Worm (Caenorhabditis elegans) whole organism, L2 larva: ENCODE measurements around the gene srd-19.
A peak's percentile ranks its signal among the peaks of the same experiment; 100 is the strongest.

Experiments used
- C34F6.9 ChIP-seq: fragments of 150-350 bp; optimal IDR thresholded peaks from 2 replicates; lab custom pipeline; 2014; ENCODE audit warnings: missing biosample characterization, missing genetic modification characterization
- F13H6.1 ChIP-seq: sonication (generic microtip); optimal IDR thresholded peaks from 2 replicates; lab custom pipeline; 2016; ENCODE audit warnings: missing genetic modification characterization, missing compliant biosample characterization
- R02D3.7 ChIP-seq: fragments of 150-350 bp; optimal IDR thresholded peaks from 2 replicates; lab custom pipeline; 2014; ENCODE audit warnings: missing biosample characterization, missing genetic modification characterization
- Y55F3AM.14 ChIP-seq: fragments of 200-800 bp; sonication (Bioruptor generic); optimal IDR thresholded peaks from 2 replicates; lab custom pipeline; 2018; ENCODE audit warnings: mild to moderate bottlenecking, missing genetic modification characterization, missing compliant biosample characterization
- ZK546.5 ChIP-seq: sonication (generic microtip); optimal IDR thresholded peaks from 2 replicates; lab custom pipeline; 2017; ENCODE audit warnings: missing biosample characterization, missing genetic modification characterization
- alr-1 ChIP-seq: fragments of 150-350 bp; optimal IDR thresholded peaks from 2 replicates; lab custom pipeline; 2014; ENCODE audit warnings: missing biosample characterization, missing genetic modification characterization
- aly-2 ChIP-seq: fragments of 150-350 bp; optimal IDR thresholded peaks from 2 replicates; lab custom pipeline; 2014; ENCODE audit warnings: missing biosample characterization, missing genetic modification characterization
- ama-1 ChIP-seq: fragments of 150-350 bp; optimal IDR thresholded peaks from 2 replicates; lab custom pipeline; 2018; ENCODE audit warnings: inconsistent platforms
- ceh-16 ChIP-seq: fragments of 150-350 bp; optimal IDR thresholded peaks from 2 replicates; lab custom pipeline; 2014; ENCODE audit warnings: missing biosample characterization, missing genetic modification characterization
- ceh-82 ChIP-seq: fragments of 150-350 bp; optimal IDR thresholded peaks from 2 replicates; lab custom pipeline; 2014; ENCODE audit warnings: missing biosample characterization, missing genetic modification characterization
- crh-2 ChIP-seq: sonication (generic microtip); optimal IDR thresholded peaks from 2 replicates; lab custom pipeline; 2017; ENCODE audit warnings: missing biosample characterization, missing genetic modification characterization
- egl-27 ChIP-seq: sonication (generic microtip); optimal IDR thresholded peaks from 3 replicates; lab custom pipeline; 2017; ENCODE audit warnings: missing biosample characterization, missing genetic modification reagents, missing genetic modification characterization
- elt-1 ChIP-seq: fragments of 150-350 bp; optimal IDR thresholded peaks from 2 replicates; lab custom pipeline; 2014; ENCODE audit warnings: missing biosample characterization, missing genetic modification characterization
- elt-3 ChIP-seq: sonication (generic microtip); optimal IDR thresholded peaks from 2 replicates; lab custom pipeline; 2017; ENCODE audit warnings: missing biosample characterization, missing genetic modification characterization
- fos-1 ChIP-seq: fragments of 150-350 bp; optimal IDR thresholded peaks from 2 replicates; lab custom pipeline; 2014; ENCODE audit warnings: missing biosample characterization, missing genetic modification characterization
- gmeb-1 ChIP-seq: fragments of 150-350 bp; optimal IDR thresholded peaks from 2 replicates; lab custom pipeline; 2014; ENCODE audit warnings: missing biosample characterization, missing genetic modification characterization
- lin-13 ChIP-seq: fragments of 150-350 bp; optimal IDR thresholded peaks from 2 replicates; lab custom pipeline; 2014; ENCODE audit warnings: missing biosample characterization, missing genetic modification reagents, missing genetic modification characterization
- lin-39 ChIP-seq: fragments of 150-350 bp; optimal IDR thresholded peaks from 2 replicates; lab custom pipeline; 2014; ENCODE audit warnings: missing biosample characterization, missing genetic modification reagents, missing genetic modification characterization
- lsy-2 ChIP-seq, 2 experiments: fragments of 150-350 bp in 1 of 2; sonication (generic microtip) in 1 of 2; optimal IDR thresholded peaks; 2 replicates each; lab custom pipeline; 2014 to 2017; ENCODE audit warnings: missing biosample characterization in 2 of 2, missing genetic modification characterization in 2 of 2
- mab-5 ChIP-seq: fragments of 150-350 bp; optimal IDR thresholded peaks from 2 replicates; lab custom pipeline; 2014; ENCODE audit warnings: missing biosample characterization, missing genetic modification characterization
- mbf-1 ChIP-seq: sonication (generic microtip); optimal IDR thresholded peaks from 2 replicates; lab custom pipeline; 2017; ENCODE audit warnings: missing biosample characterization, missing genetic modification characterization
- mdl-1 ChIP-seq, 2 experiments: fragments of 150-350 bp in 1 of 2; sonication (generic microtip) in 1 of 2; optimal IDR thresholded peaks; 2 replicates each; lab custom pipeline; 2017; ENCODE audit warnings: missing biosample characterization in 2 of 2, missing genetic modification characterization in 2 of 2
- nhr-10 ChIP-seq: sonication (generic microtip); optimal IDR thresholded peaks from 2 replicates; lab custom pipeline; 2017; ENCODE audit warnings: missing biosample characterization, missing genetic modification characterization
- nhr-11 ChIP-seq: fragments of 150-350 bp; optimal IDR thresholded peaks from 2 replicates; lab custom pipeline; 2014; ENCODE audit warnings: missing biosample characterization, missing genetic modification characterization
- nhr-12 ChIP-seq: fragments of 150-350 bp; optimal IDR thresholded peaks from 2 replicates; lab custom pipeline; 2014; ENCODE audit warnings: missing biosample characterization, missing genetic modification characterization
- nhr-129 ChIP-seq: fragments of 150-350 bp; optimal IDR thresholded peaks from 2 replicates; lab custom pipeline; 2014; ENCODE audit warnings: missing biosample characterization, missing genetic modification characterization
- nhr-21 ChIP-seq: fragments of 150-350 bp; optimal IDR thresholded peaks from 2 replicates; lab custom pipeline; 2014; ENCODE audit warnings: missing biosample characterization, missing genetic modification characterization
- nhr-237 ChIP-seq: fragments of 150-350 bp; optimal IDR thresholded peaks from 2 replicates; lab custom pipeline; 2014; ENCODE audit warnings: missing biosample characterization, missing genetic modification characterization
- nhr-25 ChIP-seq: fragments of 150-350 bp; sonication (generic microtip); optimal IDR thresholded peaks from 3 replicates; lab custom pipeline; 2014; ENCODE audit warnings: missing biosample characterization, missing genetic modification characterization
- peb-1 ChIP-seq: fragments of 150-350 bp; optimal IDR thresholded peaks from 2 replicates; lab custom pipeline; 2014; ENCODE audit warnings: missing biosample characterization, missing genetic modification characterization
- sem-4 ChIP-seq: fragments of 150-350 bp; optimal IDR thresholded peaks from 2 replicates; lab custom pipeline; 2014; ENCODE audit warnings: missing biosample characterization, missing genetic modification reagents, missing genetic modification characterization
- skn-1 ChIP-seq: sonication (generic microtip); optimal IDR thresholded peaks from 2 replicates; lab custom pipeline; 2017; ENCODE audit warnings: missing biosample characterization, missing genetic modification characterization
- sma-3 ChIP-seq: sonication (generic microtip); optimal IDR thresholded peaks from 2 replicates; lab custom pipeline; 2016; ENCODE audit warnings: missing genetic modification reagents, missing genetic modification characterization, missing compliant biosample characterization
- sma-9 ChIP-seq, 2 experiments: fragments of 150-350 bp in 1 of 2; sonication (generic microtip) in 1 of 2; optimal IDR thresholded peaks; 2 replicates each; lab custom pipeline; 2014 to 2016; ENCODE audit warnings: missing genetic modification characterization in 2 of 2, mild to moderate bottlenecking in 1 of 2, missing biosample characterization in 1 of 2, missing compliant biosample characterization in 1 of 2, missing genetic modification reagents in 1 of 2, moderate library complexity in 1 of 2
- snpc-4 ChIP-seq: fragments of 150-350 bp; optimal IDR thresholded peaks from 2 replicates; lab custom pipeline; 2014; ENCODE audit warnings: missing biosample characterization, missing genetic modification characterization
- unc-39 ChIP-seq: fragments of 150-350 bp; optimal IDR thresholded peaks from 2 replicates; lab custom pipeline; 2014; ENCODE audit warnings: missing biosample characterization, missing genetic modification characterization
- unc-55 ChIP-seq: fragments of 150-350 bp; sonication (generic microtip); optimal IDR thresholded peaks from 3 replicates; lab custom pipeline; 2014; ENCODE audit warnings: missing biosample characterization, missing genetic modification reagents, missing genetic modification characterization
- unc-62 ChIP-seq: fragments of 150-350 bp; optimal IDR thresholded peaks from 2 replicates; lab custom pipeline; 2014; ENCODE audit warnings: missing biosample characterization, missing genetic modification reagents, missing genetic modification characterization
- zag-1 ChIP-seq: fragments of 150-350 bp; optimal IDR thresholded peaks from 2 replicates; lab custom pipeline; 2014; ENCODE audit warnings: missing biosample characterization, missing genetic modification characterization
- ztf-1 ChIP-seq: fragments of 200-800 bp; sonication (Bioruptor generic); conservative IDR thresholded peaks from 2 replicates; pipeline ENCODE4 v1.3.6; 2022; ENCODE audit warnings: missing genetic modification characterization, missing compliant biosample characterization
- ztf-11 ChIP-seq: sonication (generic microtip); optimal IDR thresholded peaks from 2 replicates; lab custom pipeline; 2017; ENCODE audit warnings: missing biosample characterization, missing genetic modification characterization
- ztf-4 ChIP-seq: fragments of 150-350 bp; optimal IDR thresholded peaks from 2 replicates; lab custom pipeline; 2014; ENCODE audit warnings: missing biosample characterization, missing genetic modification characterization

srd-19 gene

ce11 chrV:13468190-13468765 is 39.7 kb upstream of the srd-19 start, which contains the start of the genes F25H9.6 and F25H9.7 (continued):
- TF ChIP-seq egl-27 (tag; lab: Kevin White, UChicago), result peak; percentile 85
- TF ChIP-seq lsy-2 (tag; optimal IDR thresholded peaks at IDR 0.05; lab: Kevin White, UChicago), result peak; percentile 72 to 89
- peak; percentile 91 for TF ChIP-seq sma-3
- TF ChIP-seq F13H6.1 (tag; lab: Kevin White, UChicago), result peak; percentile 86
- TF ChIP-seq peb-1 (tag; lab: Kevin White, UChicago), result no peak
- TF ChIP-seq snpc-4 (tag; lab: Kevin White, UChicago), result peak; percentile 53
- no peak for TF ChIP-seq ztf-1 (GFP tag; lab: Robert Waterston, UW)
- TF ChIP-seq mdl-1 (tag; optimal IDR thresholded peaks at IDR 0.05; lab: Kevin White, UChicago), result peak; percentile 62 to 91
- peak; percentile 51 for TF ChIP-seq Y55F3AM.14 (GFP tag; lab: Kevin White, UChicago)
- no peak for TF ChIP-seq nhr-12 (tag; lab: Kevin White, UChicago)
- no peak for TF ChIP-seq ceh-82 (tag; lab: Kevin White, UChicago)
- peak; percentile 44 for TF ChIP-seq ztf-4
- TF ChIP-seq skn-1 (tag; lab: Kevin White, UChicago), result no peak
- TF ChIP-seq ama-1 (lab: Kevin White, UChicago), result peak; percentile 9
- peak; percentile 54 for TF ChIP-seq mab-5
- TF ChIP-seq gmeb-1, result peak; percentile 79

- TF ChIP-seq nhr-11 (tag; lab: Kevin White, UChicago), result no peak
- no peak for TF ChIP-seq unc-39 (tag; lab: Kevin White, UChicago)
- TF ChIP-seq nhr-237 (tag; lab: Kevin White, UChicago), result no peak
- peak; percentile 69 for TF ChIP-seq nhr-25 (tag; lab: Kevin White, UChicago)
- peak; percentile 69 for TF ChIP-seq skn-1 (tag; lab: Kevin White, UChicago)
- no peak for TF ChIP-seq lin-13 (GFP tag; lab: Kevin White, UChicago)
- TF ChIP-seq sma-3, result peak; percentile 24
- TF ChIP-seq nhr-10 (tag; lab: Kevin White, UChicago), result no peak
- TF ChIP-seq ama-1 (lab: Kevin White, UChicago), result peak; percentile 34
- no peak for TF ChIP-seq unc-55 (GFP tag; lab: Kevin White, UChicago)
- TF ChIP-seq nhr-21 (tag; lab: Kevin White, UChicago), result no peak
- TF ChIP-seq C34F6.9 (tag; lab: Kevin White, UChicago), result no peak
- no peak for TF ChIP-seq snpc-4 (tag; lab: Kevin White, UChicago)
- TF ChIP-seq mbf-1 (tag; lab: Kevin White, UChicago), result no peak
- TF ChIP-seq Y55F3AM.14 (GFP tag; lab: Kevin White, UChicago), result no peak
- no peak for TF ChIP-seq lsy-2 (tag; optimal IDR thresholded peaks at IDR 0.05; lab: Kevin White, UChicago)
- TF ChIP-seq elt-1, result no peak
- no peak for TF ChIP-seq nhr-12 (tag; lab: Kevin White, UChicago)
- peak; percentile 3 for TF ChIP-seq sma-9 (GFP tag; optimal IDR thresholded peaks at IDR 0.05; lab: Kevin White, UChicago)
- no peak for TF ChIP-seq sma-9 (tag; optimal IDR thresholded peaks at IDR 0.05; lab: Kevin White, UChicago)
- TF ChIP-seq crh-2 (tag; lab: Kevin White, UChicago), result peak; percentile 1
- TF ChIP-seq ztf-4, result peak; percentile 1
- TF ChIP-seq, all 48 proteins: peak for 7
These were observed 35.6 kb upstream of the srd-19 start for ce11 chrV:13464123-13464522.

ce11 chrV:13462974-13463373 is 34.4 kb upstream of the srd-19 start, which contains the start of gene frm-10:
frm-10 (plus strand) TSS chrV:13463207.
- TF ChIP-seq nhr-12 (tag; lab: Kevin White, UChicago) (no peak), F13H6.1 (tag; lab: Kevin White, UChicago) (peak; percentile 59), ceh-82 (tag; lab: Kevin White, UChicago) (no peak), lin-39 (tag; lab: Kevin White, UChicago) (no peak), egl-27 (tag; lab: Kevin White, UChicago) (no peak), ztf-4 (peak; percentile 25), snpc-4 (tag; lab: Kevin White, UChicago) (no peak), nhr-237 (tag; lab: Kevin White, UChicago) (no peak), ama-1 (lab: Kevin White, UChicago) (peak; percentile 61), unc-39 (tag; lab: Kevin White, UChicago) (no peak), nhr-129 (tag; lab: Kevin White, UChicago) (peak; percentile 84), aly-2 (tag; lab: Kevin White, UChicago) (no peak), sem-4 (tag; lab: Kevin White, UChicago) (no peak), peb-1 (tag; lab: Kevin White, UChicago) (no peak), C34F6.9 (tag; lab: Kevin White, UChicago) (peak; percentile 82), alr-1 (tag; lab: Kevin White, UChicago) (no peak), unc-62 (GFP tag; lab: Kevin White, UChicago) (no peak), mbf-1 (tag; lab: Kevin White, UChicago) (no peak), Y55F3AM.14 (GFP tag; lab: Kevin White, UChicago) (no peak), fos-1 (tag; lab: Kevin White, UChicago) (peak; percentile 93), mdl-1 (tag; optimal IDR thresholded peaks at IDR 0.05; lab: Kevin White, UChicago) (peak; percentile 8 to 28), nhr-10 (tag; lab: Kevin White, UChicago) (peak; percentile 14), lin-13 (GFP tag; lab: Kevin White, UChicago) (peak; percentile 13), skn-1 (tag; lab: Kevin White, UChicago) (peak; percentile 79), nhr-21 (tag; lab: Kevin White, UChicago) (no peak), mab-5 (no peak), nhr-11 (tag; lab: Kevin White, UChicago) (no peak), R02D3.7 (tag; lab: Kevin White, UChicago) (no peak), ceh-16 (tag; lab: Kevin White, UChicago) (no peak), zag-1 (tag; lab: Kevin White, UChicago) (no peak), elt-3 (tag; lab: Kevin White, UChicago) (no peak), lsy-2 (tag; optimal IDR thresholded peaks at IDR 0.05; lab: Kevin White, UChicago) (peak; percentile 8 to 65), nhr-25 (tag; lab: Kevin White, UChicago) (peak; percentile 27), ztf-11 (tag; lab: Kevin White, UChicago) (no peak), ZK546.5 (tag; lab: Kevin White, UChicago) (no peak), crh-2 (tag; lab: Kevin White, UChicago) (peak; percentile 81), ztf-1 (GFP tag; lab: Robert Waterston, UW) (no peak), gmeb-1 (peak; percentile 68), sma-3 (peak; percentile 59), elt-1 (no peak), sma-9 (GFP tag; optimal IDR thresholded peaks at IDR 0.05; lab: Kevin White, UChicago) (peak; percentile 65), sma-9 (tag; optimal IDR thresholded peaks at IDR 0.05; lab: Kevin White, UChicago) (no peak)
